Worm (Caenorhabditis elegans): Measurements from ENCODE around the gene C27D8.3.

DNA sequence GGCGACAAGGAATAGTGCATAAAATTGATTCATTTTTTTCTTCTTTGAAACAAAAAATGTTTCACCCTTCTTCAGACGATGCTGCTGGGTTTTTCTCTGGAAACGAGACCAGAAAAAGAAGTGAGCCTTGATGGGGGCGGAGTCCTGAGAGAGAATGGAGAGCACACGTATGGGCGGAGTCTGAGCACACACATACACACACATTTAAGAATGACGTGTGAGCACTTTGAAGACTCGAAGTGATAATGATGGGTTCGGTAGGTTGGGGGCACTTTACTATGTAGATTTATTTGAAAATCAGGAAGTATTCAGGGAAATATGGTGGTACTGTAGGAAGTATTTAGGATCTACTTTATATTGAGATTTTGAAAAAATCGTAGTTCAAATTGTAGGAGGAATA, 45.9 kb upstream of the C27D8.3 start, which contains the start of gene flp-9:
- no peak for TF ChIP-seq nhr-25 (tag; optimal IDR thresholded peaks at IDR 0.05)
- TF ChIP-seq nhr-11 (tag; optimal IDR thresholded peaks at IDR 0.05): no peak
